Worm (Caenorhabditis elegans) whole organism, young adult: ENCODE results near the gene ver-1.
A peak's percentile ranks its signal among the peaks of the same experiment; 100 is the strongest.

ENCODE experiments used
- B0019.2 ChIP-seq: fragments of 200-800 bp; sonication (Bioruptor generic); conservative IDR thresholded peaks from 2 replicates; pipeline ENCODE4 v1.3.6; 2022; ENCODE audit warnings: missing genetic modification reagents, missing genetic modification characterization, missing compliant biosample characterization
- B0336.3 ChIP-seq: fragments of 200-800 bp; sonication (Bioruptor generic); IDR thresholded peaks from 2 replicates; pipeline ENCODE4 v1.3.6; 2022; ENCODE audit warnings: missing genetic modification characterization, missing compliant biosample characterization
- F10E7.11 ChIP-seq: sonication (generic microtip); optimal IDR thresholded peaks from 2 replicates; lab custom pipeline; 2017; ENCODE audit warnings: mild to moderate bottlenecking, missing genetic modification characterization, moderate library complexity, missing compliant biosample characterization
- F37B4.10 ChIP-seq: fragments of 200-800 bp; sonication (Bioruptor generic); IDR thresholded peaks from 2 replicates; pipeline ENCODE4 v1.3.6; 2022; ENCODE audit warnings: missing genetic modification characterization, missing compliant biosample characterization
- F49E8.2 ChIP-seq: sonication (generic microtip); optimal IDR thresholded peaks from 3 replicates; lab custom pipeline; 2017; ENCODE audit warnings: missing genetic modification characterization, mild to moderate bottlenecking, missing compliant biosample characterization, antibody characterized with exemption, moderate library complexity; ENCODE audit not compliant: insufficient read depth
- Y53F4B.3 ChIP-seq: fragments of 200-800 bp; sonication (Bioruptor generic); IDR thresholded peaks from 2 replicates; pipeline ENCODE4 v1.3.6; 2022; ENCODE audit warnings: missing genetic modification reagents, missing genetic modification characterization, missing compliant biosample characterization
- ZK185.1 ChIP-seq: sonication (generic microtip); optimal IDR thresholded peaks from 2 replicates; lab custom pipeline; 2016; ENCODE audit warnings: mild to moderate bottlenecking, missing genetic modification characterization, missing compliant biosample characterization; ENCODE audit not compliant: poor library complexity, severe bottlenecking
- aptf-2 ChIP-seq: fragments of 200-800 bp; sonication (Bioruptor generic); conservative IDR thresholded peaks from 2 replicates; pipeline ENCODE4 v1.3.6; 2022; ENCODE audit warnings: missing genetic modification reagents, missing genetic modification characterization, missing compliant biosample characterization
- aptf-3 ChIP-seq: fragments of 200-800 bp; sonication (Bioruptor generic); IDR thresholded peaks from 2 replicates; pipeline ENCODE4 v1.3.6; 2022; ENCODE audit warnings: missing genetic modification characterization, missing compliant biosample characterization
- athp-1 ChIP-seq: sonication (generic microtip); optimal IDR thresholded peaks from 2 replicates; lab custom pipeline; 2017; ENCODE audit warnings: mild to moderate bottlenecking, missing genetic modification characterization, missing compliant biosample characterization
- attf-5 ChIP-seq: fragments of 200-800 bp; sonication (Bioruptor generic); optimal IDR thresholded peaks from 2 replicates; lab custom pipeline; 2018; ENCODE audit warnings: mild to moderate bottlenecking, missing genetic modification characterization, missing compliant biosample characterization
- attf-6 ChIP-seq: fragments of 200-800 bp; sonication (Bioruptor generic); IDR thresholded peaks from 2 replicates; pipeline ENCODE4 v1.3.6; 2022; ENCODE audit warnings: missing genetic modification reagents, missing genetic modification characterization, missing compliant biosample characterization
- bed-2 ChIP-seq: fragments of 200-800 bp; sonication (Bioruptor generic); IDR thresholded peaks from 2 replicates; pipeline ENCODE4 v1.3.6; 2022; ENCODE audit warnings: missing genetic modification reagents, missing genetic modification characterization, missing compliant biosample characterization
- cebp-2 ChIP-seq: fragments of 200-800 bp; sonication (Bioruptor generic); IDR thresholded peaks from 2 replicates; pipeline ENCODE4 v1.3.6; 2022; ENCODE audit warnings: missing genetic modification characterization, missing compliant biosample characterization
- ceh-40 ChIP-seq: fragments of 200-800 bp; sonication (Bioruptor generic); IDR thresholded peaks from 2 replicates; pipeline ENCODE4 v1.3.6; 2022; ENCODE audit warnings: missing genetic modification characterization, missing compliant biosample characterization
- ceh-91 ChIP-seq: fragments of 200-800 bp; sonication (Bioruptor generic); IDR thresholded peaks from 2 replicates; pipeline ENCODE4 v1.3.6; 2022; ENCODE audit warnings: missing genetic modification reagents, missing genetic modification characterization, missing compliant biosample characterization
- egrh-3 ChIP-seq: fragments of 200-800 bp; sonication (Bioruptor generic); IDR thresholded peaks from 2 replicates; pipeline ENCODE4 v1.3.6; 2022; ENCODE audit warnings: missing genetic modification reagents, missing genetic modification characterization, missing compliant biosample characterization
- ekl-4 ChIP-seq: fragments of 200-800 bp; sonication (Bioruptor generic); IDR thresholded peaks from 2 replicates; pipeline ENCODE4 v1.3.6; 2022; ENCODE audit warnings: missing genetic modification reagents, missing genetic modification characterization, missing compliant biosample characterization
- fkh-3 ChIP-seq: sonication (generic microtip); optimal IDR thresholded peaks from 2 replicates; lab custom pipeline; 2016; ENCODE audit warnings: mild to moderate bottlenecking, missing genetic modification characterization, missing compliant biosample characterization
- him-1 ChIP-seq: sonication (generic microtip); optimal IDR thresholded peaks from 2 replicates; lab custom pipeline; 2016; ENCODE audit warnings: missing genotype, missing genetic modification reagents, missing genetic modification characterization, missing compliant biosample characterization
- hlh-26 ChIP-seq: fragments of 200-800 bp; sonication (Bioruptor generic); conservative IDR thresholded peaks from 2 replicates; pipeline ENCODE4 v1.3.6; 2022; ENCODE audit warnings: missing genetic modification reagents, missing genetic modification characterization, missing compliant biosample characterization
- hrde-1 ChIP-seq: sonication (generic microtip); optimal IDR thresholded peaks from 2 replicates; lab custom pipeline; 2016; ENCODE audit warnings: missing genetic modification characterization, mild to moderate bottlenecking, missing compliant biosample characterization, moderate library complexity, missing genotype, missing genetic modification reagents, borderline replicate concordance
- madf-3 ChIP-seq: fragments of 200-800 bp; sonication (Bioruptor generic); IDR thresholded peaks from 2 replicates; pipeline ENCODE4 v1.3.6; 2022; ENCODE audit warnings: missing genetic modification reagents, missing genetic modification characterization, missing compliant biosample characterization
- nfya-1 ChIP-seq: sonication (generic microtip); optimal IDR thresholded peaks from 2 replicates; lab custom pipeline; 2017; ENCODE audit warnings: antibody characterized with exemption, missing compliant biosample characterization, missing genetic modification characterization, borderline replicate concordance; ENCODE audit not compliant: insufficient read depth
- nfya-2 ChIP-seq: fragments of 200-800 bp; sonication (Bioruptor generic); IDR thresholded peaks from 2 replicates; pipeline ENCODE4 v1.3.6; 2022; ENCODE audit warnings: missing genetic modification reagents, missing genetic modification characterization, missing compliant biosample characterization
- nhr-27 ChIP-seq: fragments of 200-800 bp; sonication (Bioruptor generic); optimal IDR thresholded peaks from 2 replicates; lab custom pipeline; 2018; ENCODE audit warnings: mild to moderate bottlenecking, missing genetic modification characterization, moderate library complexity, missing compliant biosample characterization
- snpc-1.3 ChIP-seq: sonication (generic microtip); optimal IDR thresholded peaks from 2 replicates; lab custom pipeline; 2017; ENCODE audit warnings: missing genetic modification characterization, mild to moderate bottlenecking, missing compliant biosample characterization, antibody characterized with exemption, moderate library complexity, missing genotype, missing genetic modification reagents; ENCODE audit not compliant: insufficient read depth
- sptf-2 ChIP-seq: fragments of 200-800 bp; sonication (Bioruptor generic); optimal IDR thresholded peaks from 2 replicates; lab custom pipeline; 2018; ENCODE audit warnings: mild to moderate bottlenecking, missing genetic modification characterization, missing compliant biosample characterization
- tbp1 ChIP-seq: fragments of 200-800 bp; sonication (Bioruptor generic); optimal IDR thresholded peaks from 2 replicates; lab custom pipeline; 2018; ENCODE audit warnings: mild to moderate bottlenecking, missing genetic modification characterization, missing compliant biosample characterization
- unc-62 ChIP-seq: fragments of 150-350 bp; optimal IDR thresholded peaks from 2 replicates; lab custom pipeline; 2014; ENCODE audit warnings: missing biosample characterization, missing genetic modification reagents, missing genetic modification characterization
- zfh-2 ChIP-seq: fragments of 200-800 bp; sonication (Bioruptor generic); conservative IDR thresholded peaks from 2 replicates; pipeline ENCODE4 v1.3.6; 2022; ENCODE audit warnings: missing genetic modification reagents, missing genetic modification characterization, missing compliant biosample characterization
- zim-3 ChIP-seq: sonication (generic microtip); optimal IDR thresholded peaks from 2 replicates; lab custom pipeline; 2017; ENCODE audit warnings: mild to moderate bottlenecking, missing genetic modification characterization, moderate library complexity, missing compliant biosample characterization
- ztf-26 ChIP-seq: sonication (generic microtip); optimal IDR thresholded peaks from 2 replicates; lab custom pipeline; 2017; ENCODE audit warnings: missing genetic modification characterization, missing compliant biosample characterization
- ztf-28 ChIP-seq: fragments of 200-800 bp; sonication (Bioruptor generic); IDR thresholded peaks from 2 replicates; pipeline ENCODE4 v1.3.6; 2022; ENCODE audit warnings: missing genetic modification reagents, missing genetic modification characterization, missing compliant biosample characterization
- ztf-6 ChIP-seq: fragments of 200-800 bp; sonication (Bioruptor generic); IDR thresholded peaks from 2 replicates; pipeline ENCODE4 v1.3.6; 2022; ENCODE audit warnings: missing genetic modification reagents, missing genetic modification characterization, missing compliant biosample characterization

The ver-1 gene

ce11 chrIII:154168-154567 lies 2.5 kb upstream of the ver-1 start (continued):
- TF ChIP-seq zfh-2 (GFP tag; lab: Robert Waterston, UW) (no peak), bed-2 (GFP tag; lab: Robert Waterston, UW) (no peak), snpc-1.3 (tag; lab: Kevin White, UChicago) (no peak), tbp1 (GFP tag; lab: Kevin White, UChicago) (peak; percentile 5), unc-62 (GFP tag; lab: Kevin White, UChicago) (no peak), aptf-3 (GFP tag; lab: Robert Waterston, UW) (no peak), attf-6 (GFP tag; lab: Robert Waterston, UW) (no peak), F37B4.10 (no peak), nhr-27 (tag; lab: Kevin White, UChicago) (no peak)

- TF ChIP-seq nfya-2 (GFP tag; lab: Robert Waterston, UW) = 0 out of 2 replicates have a peak, but pooled peaks have one; percentile 33
- TF ChIP-seq B0019.2 (GFP tag; lab: Robert Waterston, UW) = no peak
- peak; percentile 34; the same call in 1 of the 2 replicates for TF ChIP-seq egrh-3 (GFP tag; lab: Robert Waterston, UW)
- no peak for TF ChIP-seq F49E8.2 (tag; lab: Kevin White, UChicago)
- no peak for TF ChIP-seq ztf-26 (tag; lab: Kevin White, UChicago)
- TF ChIP-seq zfh-2 (GFP tag; lab: Robert Waterston, UW) = peak; percentile 60; the same call in 1 of the 2 replicates
These were observed 1.4 kb downstream of the ver-1 start for ce11 chrIII:157980-158379.

ce11 chrIII:159149-159548 lies 2.5 kb downstream of the ver-1 start:
- TF ChIP-seq madf-3 (GFP tag; lab: Robert Waterston, UW) (0 out of 2 replicates have a peak, but pooled peaks have one; percentile 39), ztf-28 (GFP tag; lab: Robert Waterston, UW) (no peak)

ce11 chrIII:159665-160064 lies 3.0 kb downstream of the ver-1 start:
- TF ChIP-seq athp-1 (tag; lab: Kevin White, UChicago) = no peak
- TF ChIP-seq Y53F4B.3 (GFP tag; lab: Robert Waterston, UW) = no peak
- TF ChIP-seq ZK185.1 (tag; lab: Kevin White, UChicago) = no peak
- TF ChIP-seq madf-3 (GFP tag; lab: Robert Waterston, UW) = 0 out of 2 replicates have a peak, but pooled peaks have one; percentile 0
- TF ChIP-seq him-1 (tag; lab: Kevin White, UChicago) = no peak
- no peak for TF ChIP-seq aptf-2 (GFP tag; lab: Robert Waterston, UW)
- TF ChIP-seq F10E7.11 (tag; lab: Kevin White, UChicago) = no peak
- TF ChIP-seq B0336.3 = no peak
- TF ChIP-seq sptf-2 (GFP tag; lab: Kevin White, UChicago) = no peak
- TF ChIP-seq attf-5 (GFP tag; lab: Kevin White, UChicago) = no peak
- TF ChIP-seq zfh-2 (GFP tag; lab: Robert Waterston, UW) = peak; percentile 63; the same call in 1 of the 2 replicates
- no peak for TF ChIP-seq hrde-1 (tag; lab: Kevin White, UChicago)
- peak; percentile 38; the same call in 1 of the 2 replicates for TF ChIP-seq ekl-4 (GFP tag; lab: Robert Waterston, UW)
- TF ChIP-seq F37B4.10 = no peak
- TF ChIP-seq B0019.2 (GFP tag; lab: Robert Waterston, UW) = no peak
- no peak for TF ChIP-seq nfya-2 (GFP tag; lab: Robert Waterston, UW)
- TF ChIP-seq zim-3 (tag; lab: Kevin White, UChicago) = no peak
- no peak for TF ChIP-seq hlh-26
- no peak for TF ChIP-seq ceh-40
- no peak for TF ChIP-seq ceh-91 (GFP tag; lab: Robert Waterston, UW)
- TF ChIP-seq nfya-1 (tag; lab: Kevin White, UChicago) = no peak
- TF ChIP-seq cebp-2 (GFP tag; lab: Robert Waterston, UW) = no peak
- no peak for TF ChIP-seq ztf-6 (GFP tag; lab: Robert Waterston, UW)
- peak; percentile 19 for TF ChIP-seq fkh-3
- TF ChIP-seq aptf-3 (GFP tag; lab: Robert Waterston, UW) = no peak
